Worm (Caenorhabditis elegans): ENCODE data around the gene R11E3.1.

The R11E3.1 gene

ce11 chrIV:4814185-4814584 lies 24.6 kb downstream of the R11E3.1 start, which contains the start of gene srw-94:
Gene srw-94 (plus strand): TSS chrIV:4814485.
- TF ChIP-seq nhr-237 (tag; optimal IDR thresholded peaks at IDR 0.05) = no peak
- TF ChIP-seq lin-32 (GFP tag; optimal IDR thresholded peaks at IDR 0.05) = no peak
- no peak for TF ChIP-seq nhr-12 (tag; optimal IDR thresholded peaks at IDR 0.05)
- TF ChIP-seq ces-1 (GFP tag; optimal IDR thresholded peaks at IDR 0.05) = no peak
- TF ChIP-seq ceh-39 (tag; optimal IDR thresholded peaks at IDR 0.05) = no peak
- no peak for TF ChIP-seq M03D4.4 (tag; optimal IDR thresholded peaks at IDR 0.05)
- TF ChIP-seq ceh-83 (GFP tag; optimal IDR thresholded peaks at IDR 0.05) = no peak
- no peak for TF ChIP-seq tbx-8 (GFP tag; optimal IDR thresholded peaks at IDR 0.05)
- TF ChIP-seq unc-120 (tag; optimal IDR thresholded peaks at IDR 0.05; ENCODE audit: poor library complexity, severe bottlenecking) = no peak
- TF ChIP-seq sptf-1 (tag; optimal IDR thresholded peaks at IDR 0.05) = no peak
- no peak for TF ChIP-seq lsy-2 (tag; optimal IDR thresholded peaks at IDR 0.05)

ce11 chrIV:4821054-4821453 lies 31.5 kb downstream of the R11E3.1 start, which contains the start of gene H06H21.8:
Gene H06H21.8 (minus strand): TSS chrIV:4821131.
- TF ChIP-seq drap-1 (GFP tag; optimal IDR thresholded peaks at IDR 0.05) = no peak
- no peak for TF ChIP-seq ceh-39 (tag; optimal IDR thresholded peaks at IDR 0.05)
- TF ChIP-seq hlh-1 (tag; optimal IDR thresholded peaks at IDR 0.05) = no peak
- TF ChIP-seq unc-39 (tag; optimal IDR thresholded peaks at IDR 0.05) = no peak
- no peak for TF ChIP-seq lin-13 (tag; optimal IDR thresholded peaks at IDR 0.05)
- TF ChIP-seq blmp-1 (tag; optimal IDR thresholded peaks at IDR 0.05) = no peak

- TF ChIP-seq ceh-39 (tag; optimal IDR thresholded peaks at IDR 0.05) = no peak
- TF ChIP-seq cnd-1 (tag; optimal IDR thresholded peaks at IDR 0.05) = no peak
- TF ChIP-seq drap-1 (GFP tag; optimal IDR thresholded peaks at IDR 0.05) = no peak
Observed at ce11 chrIV:4821843-4822242, 32.3 kb downstream of the R11E3.1 start.

ce11 chrIV:4827219-4827618 lies 37.7 kb downstream of the R11E3.1 start, which contains the start of gene mpz-4:
Gene mpz-4 (minus strand): TSS chrIV:4827319.
- TF ChIP-seq lsy-2 (tag; optimal IDR thresholded peaks at IDR 0.05) = no peak
- TF ChIP-seq nhr-2 (tag; optimal IDR thresholded peaks at IDR 0.05) = no peak

- TF ChIP-seq ceh-39 (tag; optimal IDR thresholded peaks at IDR 0.05) (no peak), mep-1 (tag; optimal IDR thresholded peaks at IDR 0.05) (no peak), ztf-11 (tag; optimal IDR thresholded peaks at IDR 0.05) (no peak), pha-4 (tag; optimal IDR thresholded peaks at IDR 0.05) (no peak), bed-3 (GFP tag; optimal IDR thresholded peaks at IDR 0.05) (no peak), unc-62 (GFP tag; optimal IDR thresholded peaks at IDR 0.05) (no peak), lin-13 (tag; optimal IDR thresholded peaks at IDR 0.05) (no peak), sem-2 (GFP tag; optimal IDR thresholded peaks at IDR 0.05) (no peak), zip-8 (tag; optimal IDR thresholded peaks at IDR 0.05) (no peak), unc-120 (tag; optimal IDR thresholded peaks at IDR 0.05; ENCODE audit: poor library complexity, severe bottlenecking) (no peak), sptf-1 (tag; optimal IDR thresholded peaks at IDR 0.05) (no peak), blmp-1 (tag; optimal IDR thresholded peaks at IDR 0.05) (no peak)
Observed at ce11 chrIV:4829641-4830040, 40.1 kb downstream of the R11E3.1 start.

Measured in whole organism, mixed stage, embryonic.